Worm (Caenorhabditis elegans) whole organism, L3 larva: Measurements from ENCODE around the gene skpo-1.

ENCODE experiments used
- R02D3.7 ChIP-seq: fragments of 150-350 bp; optimal IDR thresholded peaks from 2 replicates; lab custom pipeline; 2014; ENCODE audit warnings: missing biosample characterization, missing genetic modification characterization
- ZK546.5 ChIP-seq: sonication (generic microtip); optimal IDR thresholded peaks from 2 replicates; lab custom pipeline; 2017; ENCODE audit warnings: missing biosample characterization, missing genetic modification characterization
- aly-2 ChIP-seq: fragments of 150-350 bp; optimal IDR thresholded peaks from 2 replicates; lab custom pipeline; 2014; ENCODE audit warnings: missing biosample characterization, missing genetic modification characterization
- ceh-16 ChIP-seq: sonication (generic microtip); optimal IDR thresholded peaks from 2 replicates; lab custom pipeline; 2017; ENCODE audit warnings: missing biosample characterization, missing genetic modification characterization
- ceh-28 ChIP-seq: fragments of 150-350 bp; optimal IDR thresholded peaks from 2 replicates; lab custom pipeline; 2014; ENCODE audit warnings: missing biosample characterization, missing genetic modification reagents, missing genetic modification characterization
- ceh-9 ChIP-seq: sonication (generic microtip); optimal IDR thresholded peaks from 2 replicates; lab custom pipeline; 2018; ENCODE audit warnings: missing biosample characterization, missing genetic modification characterization
- egl-27 ChIP-seq: sonication (generic microtip); optimal IDR thresholded peaks from 4 replicates; lab custom pipeline; 2017; ENCODE audit warnings: missing biosample characterization, missing genetic modification reagents, missing genetic modification characterization
- egl-5 ChIP-seq: fragments of 150-350 bp; optimal IDR thresholded peaks from 2 replicates; lab custom pipeline; 2017; ENCODE audit warnings: missing biosample characterization, missing genetic modification reagents, missing genetic modification characterization, inconsistent platforms
- elt-1 ChIP-seq: fragments of 150-350 bp; optimal IDR thresholded peaks from 2 replicates; lab custom pipeline; 2014; ENCODE audit warnings: missing biosample characterization, missing genetic modification characterization
- elt-2 ChIP-seq: sonication (generic microtip); optimal IDR thresholded peaks from 2 replicates; lab custom pipeline; 2016; ENCODE audit warnings: missing genetic modification reagents, mild to moderate bottlenecking, missing genetic modification characterization, missing compliant biosample characterization
- eor-1 ChIP-seq, 2 experiments: fragments of 150-350 bp; optimal IDR thresholded peaks; 2 replicates each; lab custom pipeline; 2014 to 2018; ENCODE audit warnings: missing biosample characterization in 2 of 2, missing genetic modification characterization in 2 of 2
- fkh-2 ChIP-seq: fragments of 150-350 bp; optimal IDR thresholded peaks from 2 replicates; lab custom pipeline; 2014; ENCODE audit warnings: missing biosample characterization, missing genetic modification reagents, missing genetic modification characterization
- fos-1 ChIP-seq: fragments of 150-350 bp; optimal IDR thresholded peaks from 2 replicates; lab custom pipeline; 2014; ENCODE audit warnings: missing biosample characterization, missing genetic modification characterization
- hmg-11 ChIP-seq: sonication (generic microtip); optimal IDR thresholded peaks from 2 replicates; lab custom pipeline; 2016; ENCODE audit warnings: missing genetic modification characterization, missing compliant biosample characterization
- jun-1 ChIP-seq: fragments of 150-350 bp; optimal IDR thresholded peaks from 2 replicates; lab custom pipeline; 2014; ENCODE audit warnings: missing biosample characterization, missing genetic modification reagents, missing genetic modification characterization
- lin-15B ChIP-seq: fragments of 150-350 bp; optimal IDR thresholded peaks from 2 replicates; lab custom pipeline; 2014; ENCODE audit warnings: missing biosample characterization, missing genetic modification characterization
- lin-39 ChIP-seq: fragments of 150-350 bp; optimal IDR thresholded peaks from 2 replicates; lab custom pipeline; 2018; ENCODE audit warnings: missing biosample characterization, missing genetic modification reagents, missing genetic modification characterization
- lsy-12 ChIP-seq: sonication (generic microtip); optimal IDR thresholded peaks from 2 replicates; lab custom pipeline; 2016; ENCODE audit warnings: mild to moderate bottlenecking, missing genetic modification characterization, missing compliant biosample characterization
- mdl-1 ChIP-seq: fragments of 150-350 bp; optimal IDR thresholded peaks from 2 replicates; lab custom pipeline; 2014; ENCODE audit warnings: missing biosample characterization, missing genetic modification characterization
- nfya-1 ChIP-seq: sonication (generic microtip); optimal IDR thresholded peaks from 2 replicates; lab custom pipeline; 2017; ENCODE audit warnings: missing genetic modification characterization, mild to moderate bottlenecking, missing compliant biosample characterization, antibody characterized with exemption, moderate library complexity; ENCODE audit not compliant: insufficient read depth
- nhr-12 ChIP-seq: fragments of 150-350 bp; optimal IDR thresholded peaks from 2 replicates; lab custom pipeline; 2014; ENCODE audit warnings: missing biosample characterization, missing genetic modification characterization
- nhr-23 ChIP-seq: fragments of 150-350 bp; optimal IDR thresholded peaks from 2 replicates; lab custom pipeline; 2014; ENCODE audit warnings: missing biosample characterization, missing genetic modification reagents, missing genetic modification characterization
- nhr-237 ChIP-seq: fragments of 150-350 bp; optimal IDR thresholded peaks from 2 replicates; lab custom pipeline; 2014; ENCODE audit warnings: missing biosample characterization, missing genetic modification characterization
- nhr-25 ChIP-seq: sonication (generic microtip); optimal IDR thresholded peaks from 2 replicates; lab custom pipeline; 2017; ENCODE audit warnings: missing biosample characterization, missing genetic modification characterization
- nhr-43 ChIP-seq: sonication (generic microtip); optimal IDR thresholded peaks from 2 replicates; lab custom pipeline; 2016; ENCODE audit warnings: mild to moderate bottlenecking, missing genetic modification characterization, missing compliant biosample characterization; ENCODE audit not compliant: poor library complexity, severe bottlenecking
- nhr-67 ChIP-seq: fragments of 150-350 bp; optimal IDR thresholded peaks from 2 replicates; lab custom pipeline; 2014; ENCODE audit warnings: missing biosample characterization, missing genetic modification characterization
- nhr-76 ChIP-seq: fragments of 150-350 bp; sonication (generic microtip); optimal IDR thresholded peaks from 5 replicates; lab custom pipeline; 2014; ENCODE audit warnings: missing biosample characterization, missing genetic modification characterization
- pha-4 ChIP-seq: fragments of 150-350 bp; optimal IDR thresholded peaks from 2 replicates; lab custom pipeline; 2014; ENCODE audit warnings: missing biosample characterization, missing genetic modification reagents, missing genetic modification characterization
- pqm-1 ChIP-seq: fragments of 150-350 bp; optimal IDR thresholded peaks from 2 replicates; lab custom pipeline; 2017; ENCODE audit warnings: missing biosample characterization, missing genetic modification characterization, inconsistent platforms
- sea-2 ChIP-seq: fragments of 150-350 bp; sonication (generic microtip); optimal IDR thresholded peaks from 4 replicates; lab custom pipeline; 2014; ENCODE audit warnings: missing biosample characterization, missing genetic modification reagents, missing genetic modification characterization
- snpc-4 ChIP-seq: fragments of 150-350 bp; optimal IDR thresholded peaks from 2 replicates; lab custom pipeline; 2014; ENCODE audit warnings: missing biosample characterization, missing genetic modification characterization
- tbx-2 ChIP-seq: sonication (generic microtip); optimal IDR thresholded peaks from 2 replicates; lab custom pipeline; 2016; ENCODE audit warnings: mild to moderate bottlenecking, missing genetic modification characterization, missing compliant biosample characterization
- unc-39 ChIP-seq: sonication (generic microtip); optimal IDR thresholded peaks from 4 replicates; lab custom pipeline; 2017; ENCODE audit warnings: missing biosample characterization, missing genetic modification characterization
- unc-62 ChIP-seq: fragments of 150-350 bp; sonication (generic microtip); optimal IDR thresholded peaks from 4 replicates; lab custom pipeline; 2014; ENCODE audit warnings: missing biosample characterization, missing genetic modification reagents, missing genetic modification characterization
- zag-1 ChIP-seq: fragments of 150-350 bp; optimal IDR thresholded peaks from 2 replicates; lab custom pipeline; 2014; ENCODE audit warnings: missing biosample characterization, missing genetic modification characterization
- ztf-4 ChIP-seq: fragments of 150-350 bp; optimal IDR thresholded peaks from 2 replicates; lab custom pipeline; 2014; ENCODE audit warnings: missing biosample characterization, missing genetic modification characterization

Gene skpo-1

DNA sequence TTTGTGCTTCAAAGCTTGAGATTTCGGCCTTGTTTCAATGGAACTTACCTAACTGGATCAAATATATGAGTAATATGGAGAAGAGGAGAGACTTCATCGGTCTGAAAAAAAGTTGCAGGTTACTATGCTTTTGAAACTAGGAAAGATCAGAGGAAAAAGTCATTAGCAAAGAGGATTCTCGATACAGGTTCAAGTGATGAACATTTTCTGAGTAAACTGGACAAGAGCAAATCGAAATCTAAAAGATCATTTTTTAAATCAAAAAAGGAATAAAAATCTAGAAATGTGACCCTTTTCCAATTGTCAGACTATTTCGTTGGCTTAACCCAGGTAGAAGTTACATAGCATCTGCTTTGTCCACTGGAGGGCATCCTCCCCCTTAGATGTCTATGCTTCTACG lies at the start of gene skpo-1:
skpo-1 (minus strand) TSS at position 101 of the 400 bp plus-strand sequence.
- TF ChIP-seq zag-1 (tag; lab: Kevin White, UChicago) = no peak
- TF ChIP-seq ceh-16 (tag; lab: Kevin White, UChicago) = no peak
- no peak for TF ChIP-seq ceh-9
- TF ChIP-seq fos-1 (tag; lab: Kevin White, UChicago) = no peak
- no peak for TF ChIP-seq elt-1 (tag; lab: Kevin White, UChicago)
- TF ChIP-seq ZK546.5 (tag; lab: Kevin White, UChicago) = no peak
- TF ChIP-seq fkh-2 = no peak
- TF ChIP-seq unc-62 (GFP tag; lab: Kevin White, UChicago) = no peak
- no peak for TF ChIP-seq lin-15B (tag; lab: Kevin White, UChicago)

DNA sequence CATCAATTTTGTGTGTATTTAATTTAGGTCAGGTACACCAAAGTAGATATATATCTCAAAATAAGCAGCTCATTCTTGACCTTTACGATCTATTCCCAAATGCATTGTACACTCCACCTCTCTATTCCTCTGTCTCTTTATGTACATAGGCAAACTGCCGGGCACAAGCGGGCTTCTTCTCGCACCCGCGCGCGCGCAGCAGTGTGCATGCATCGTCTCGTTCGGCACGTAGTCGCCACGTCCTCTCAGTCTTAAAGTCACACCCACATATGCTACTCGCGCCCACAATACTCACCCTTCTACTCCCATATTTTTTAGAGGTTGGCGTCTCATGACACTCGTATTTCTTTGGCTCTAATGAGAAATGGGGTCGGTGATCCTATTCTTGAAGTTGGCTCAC lies 46.8 kb upstream of the skpo-1 start:
- TF ChIP-seq pha-4 (peak; percentile 73), fkh-2 (no peak), lin-39 (peak; percentile 90)

DNA sequence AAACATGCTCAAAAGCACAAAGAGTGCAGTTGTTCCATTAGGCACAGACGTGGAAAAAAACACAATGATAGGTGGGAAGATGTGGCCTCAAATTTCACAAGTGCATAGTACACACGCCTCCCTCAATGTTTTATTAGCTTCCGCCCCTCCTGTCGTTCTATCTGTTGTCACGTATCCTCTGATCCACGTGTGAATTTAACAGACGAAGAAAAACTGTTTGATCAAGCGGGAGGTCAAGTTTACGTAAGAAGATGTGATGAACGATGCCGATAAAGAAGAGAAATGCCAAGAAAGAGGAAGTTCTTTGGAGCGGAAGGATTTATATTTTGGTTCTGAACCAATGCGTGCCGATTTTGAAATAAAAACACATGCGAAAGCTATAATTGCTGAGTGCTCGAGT lies 46.1 kb upstream of the skpo-1 start:
- peak; percentile 10 for TF ChIP-seq pha-4
- no peak for TF ChIP-seq tbx-2 (tag; lab: Kevin White, UChicago)
- TF ChIP-seq, all 47 proteins: peak for 1

DNA sequence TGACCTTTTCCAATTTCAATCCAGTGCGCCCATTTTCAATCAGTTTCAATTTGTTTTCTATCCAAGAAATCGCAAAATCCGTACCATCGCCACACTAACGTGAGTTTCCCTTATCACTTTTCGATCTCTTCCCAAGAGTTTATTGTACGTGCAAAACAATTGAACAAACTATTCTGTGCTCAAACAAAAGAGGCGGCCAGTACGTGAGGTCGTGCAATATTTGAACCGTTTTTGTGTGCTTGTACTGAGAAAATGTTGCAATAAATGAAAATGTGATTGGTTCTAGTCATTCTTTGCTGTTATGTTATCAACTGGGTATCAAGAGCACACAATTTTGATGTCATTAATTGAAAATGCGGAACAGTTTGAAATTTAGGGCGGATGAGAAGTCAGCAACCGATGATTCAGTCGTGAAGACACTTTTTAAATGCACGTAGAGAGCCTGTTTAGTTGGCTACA lies 45.0 kb upstream of the skpo-1 start, which contains the start of gene F22B5.4:
F22B5.4 (plus strand) TSS at position 51 of the 459 bp plus-strand sequence.
- TF ChIP-seq pha-4 = peak; percentile 55
- TF ChIP-seq fkh-2 = no peak
- no peak for TF ChIP-seq lin-15B (tag; lab: Kevin White, UChicago)
- no peak for TF ChIP-seq eor-1 (tag; optimal IDR thresholded peaks at IDR 0.05; lab: Kevin White, UChicago)
- TF ChIP-seq ceh-16 (tag; lab: Kevin White, UChicago) = no peak
- no peak for TF ChIP-seq ceh-28 (tag; lab: Kevin White, UChicago)
- TF ChIP-seq hmg-11 = no peak
- TF ChIP-seq lin-39 = no peak
- TF ChIP-seq pqm-1 = peak; percentile 30
- TF ChIP-seq nhr-237 (tag; lab: Kevin White, UChicago) = no peak
- TF ChIP-seq lsy-12 = no peak
- no peak for TF ChIP-seq nhr-12 (tag; lab: Kevin White, UChicago)
- no peak for TF ChIP-seq R02D3.7
- TF ChIP-seq elt-2 (tag; lab: Kevin White, UChicago) = no peak
- TF ChIP-seq unc-39 = no peak
- TF ChIP-seq aly-2 (tag; lab: Kevin White, UChicago) = no peak
- TF ChIP-seq nhr-67 = no peak
- no peak for TF ChIP-seq nhr-43 (tag; lab: Kevin White, UChicago)
- no peak for TF ChIP-seq snpc-4 (tag; lab: Kevin White, UChicago)
- peak; percentile 12 for TF ChIP-seq jun-1 (tag; lab: Kevin White, UChicago)

DNA sequence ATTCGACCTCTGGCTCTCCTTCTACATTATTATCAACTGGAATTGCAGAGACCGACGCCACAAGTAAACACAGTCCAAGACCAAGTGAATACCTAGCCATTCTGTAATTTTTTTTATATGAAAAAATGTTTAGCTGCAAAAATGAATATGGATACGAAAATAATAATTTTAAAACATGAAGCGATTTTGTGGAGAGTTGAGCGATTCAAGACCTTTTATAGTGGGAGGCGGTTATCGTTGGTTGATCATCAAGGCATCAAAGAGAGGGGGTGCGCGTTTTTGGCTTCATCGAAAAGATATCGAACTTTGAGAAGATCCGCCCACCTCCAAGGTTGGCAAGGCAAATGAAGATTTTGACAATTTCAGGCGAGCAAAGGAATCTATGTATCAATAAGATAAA lies 42.1 kb upstream of the skpo-1 start, which contains the start of gene cut-3:
cut-3 (minus strand) TSS at position 101 of the 400 bp plus-strand sequence.
- TF ChIP-seq egl-27 (no peak), mdl-1 (tag; lab: Kevin White, UChicago) (no peak), nhr-12 (tag; lab: Kevin White, UChicago) (no peak), lin-39 (no peak), ceh-9 (no peak), nhr-43 (tag; lab: Kevin White, UChicago) (no peak), unc-39 (no peak), egl-5 (tag; lab: Kevin White, UChicago) (no peak), lsy-12 (no peak), pha-4 (no peak), nhr-76 (tag; lab: Kevin White, UChicago) (no peak), aly-2 (tag; lab: Kevin White, UChicago) (no peak), nfya-1 (tag; lab: Kevin White, UChicago) (no peak), nhr-67 (no peak), nhr-23 (tag; lab: Kevin White, UChicago) (no peak), ztf-4 (tag; lab: Kevin White, UChicago) (no peak), nhr-25 (no peak), sea-2 (GFP tag; lab: Kevin White, UChicago) (no peak), lin-15B (tag; lab: Kevin White, UChicago) (no peak), ZK546.5 (tag; lab: Kevin White, UChicago) (no peak)
